Fruit fly (Drosophila melanogaster) whole organism: ENCODE data around the gene CG11839.

Experiments used
- CG8478 ChIP-seq: fragments of >200 bp; optimal IDR thresholded peaks from 2 replicates; lab custom pipeline; 2018; ENCODE audit warnings: inconsistent platforms
- Dll ChIP-seq: fragments of >200 bp; optimal IDR thresholded peaks from 2 replicates; lab custom pipeline; 2017
- EcR ChIP-seq, 2 experiments: fragments of >200 bp; optimal IDR thresholded peaks; 2 replicates each; lab custom pipeline; 2017; ENCODE audit warnings: missing biosample characterization in 2 of 2, missing genetic modification characterization in 2 of 2, missing genetic modification reagents in 2 of 2
- pan ChIP-seq: fragments of >200 bp; optimal IDR thresholded peaks from 2 replicates; lab custom pipeline; 2017
- psq ChIP-seq: fragments of >200 bp; optimal IDR thresholded peaks from 2 replicates; lab custom pipeline; 2017
- usp ChIP-seq: fragments of >200 bp; optimal IDR thresholded peaks from 2 replicates; lab custom pipeline; 2017; ENCODE audit warnings: missing biosample characterization, missing genetic modification characterization, mixed read lengths

- TF ChIP-seq pan (lab: Kevin White, UChicago) (no peak), psq (no peak), CG8478 (lab: Kevin White, UChicago) (no peak), EcR (GFP tag; optimal IDR thresholded peaks at IDR 0.05; lab: Kevin White, UChicago) (no peak), usp (GFP tag; lab: Kevin White, UChicago) (no peak), Dll (lab: Kevin White, UChicago) (no peak)
These were observed 19.8 kb upstream of the CG11839 start for dm6 chr3R:25049742-25050517.
